Fruit fly (Drosophila melanogaster): Measurements from ENCODE around the gene CG7488.

Gene CG7488

dm6 chr3R:12960929-12961855, 34.2 kb upstream of the CG7488 start, which contains the start of gene Spc25 (continued):
- TF ChIP-seq disco-r (GFP tag; optimal IDR thresholded peaks at IDR 0.05) (no peak), corto (GFP tag; optimal IDR thresholded peaks at IDR 0.05) (no peak), CG2202 (tag; optimal IDR thresholded peaks at IDR 0.05) (no peak), CG1233 (GFP tag; optimal IDR thresholded peaks at IDR 0.05) (no peak), CG13894 (tag; optimal IDR thresholded peaks at IDR 0.05) (no peak), fd96Cb (tag; optimal IDR thresholded peaks at IDR 0.05) (no peak), salm (tag; optimal IDR thresholded peaks at IDR 0.05) (no peak), CG9727 (GFP tag; optimal IDR thresholded peaks at IDR 0.05) (no peak), Dek (tag; optimal IDR thresholded peaks at IDR 0.05) (no peak), row (GFP tag; IDR thresholded peaks at IDR 0.05) (peak; percentile 73), kah (GFP tag; optimal IDR thresholded peaks at IDR 0.05) (no peak), CG3407 (GFP tag; optimal IDR thresholded peaks at IDR 0.05) (no peak), CG6791 (GFP tag; IDR thresholded peaks at IDR 0.05; ENCODE audit: partially characterized antibody) (peak; percentile 96), nmo (GFP tag; optimal IDR thresholded peaks at IDR 0.05) (peak; percentile 54), tap (tag; optimal IDR thresholded peaks at IDR 0.05) (no peak), CG17328 (GFP tag; IDR thresholded peaks at IDR 0.05) (0 out of 2 replicates have a peak, but pooled peaks have one; percentile 28), Sox100B (GFP tag; optimal IDR thresholded peaks at IDR 0.05) (no peak), CG12155 (GFP tag; optimal IDR thresholded peaks at IDR 0.05) (peak; percentile 47), Fer1 (GFP tag; optimal IDR thresholded peaks at IDR 0.05) (no peak), CG10543 (GFP tag; optimal IDR thresholded peaks at IDR 0.05) (no peak), chif (GFP tag; optimal IDR thresholded peaks at IDR 0.05) (peak in 1 of 2 experiments; percentile 56), sd (tag; optimal IDR thresholded peaks at IDR 0.05) (no peak), Lpt (GFP tag; optimal IDR thresholded peaks at IDR 0.05) (no peak), wor (GFP tag; IDR thresholded peaks at IDR 0.05) (no peak), insv (GFP tag; optimal IDR thresholded peaks at IDR 0.05) (no peak), stwl (tag; optimal IDR thresholded peaks at IDR 0.05) (peak; percentile 97), CG34376 (GFP tag; optimal IDR thresholded peaks at IDR 0.05) (no peak), nerfin-2 (GFP tag; IDR thresholded peaks at IDR 0.05; ENCODE audit: partially characterized antibody) (peak; percentile 75), crp (GFP tag; optimal IDR thresholded peaks at IDR 0.05) (peak in 1 of 2 experiments; percentile 12), CG7357 (GFP tag; IDR thresholded peaks at IDR 0.05) (no peak), pfk (GFP tag; optimal IDR thresholded peaks at IDR 0.05) (no peak), oc (tag; optimal IDR thresholded peaks at IDR 0.05) (no peak), CG1529 (GFP tag; optimal IDR thresholded peaks at IDR 0.05) (no peak), pan (optimal IDR thresholded peaks at IDR 0.05) (no peak), pan (GFP tag; optimal IDR thresholded peaks at IDR 0.05 in 1 of 2, IDR thresholded peaks at IDR 0.05 in 1 of 2) (no peak), CG12744 (GFP tag; optimal IDR thresholded peaks at IDR 0.05) (peak; percentile 24), Nf-YC (tag; optimal IDR thresholded peaks at IDR 0.05) (peak; percentile 6), CG8924 (tag; optimal IDR thresholded peaks at IDR 0.05) (no peak), gt (GFP tag; IDR thresholded peaks at IDR 0.05) (no peak), gce (GFP tag; IDR thresholded peaks at IDR 0.05) (no peak), ac (GFP tag; optimal IDR thresholded peaks at IDR 0.05) (no peak), CG10431 (GFP tag; optimal IDR thresholded peaks at IDR 0.05) (no peak), CG14710 (tag; optimal IDR thresholded peaks at IDR 0.05) (peak; percentile 58), Lim3 (GFP tag; IDR thresholded peaks at IDR 0.05) (no peak), CG9932 (GFP tag; IDR thresholded peaks at IDR 0.05) (peak; percentile 92), Opbp (GFP tag; IDR thresholded peaks at IDR 0.05; ENCODE audit: partially characterized antibody) (peak; percentile 97), CG11695 (GFP tag; IDR thresholded peaks at IDR 0.05) (no peak), CG7963 (GFP tag; IDR thresholded peaks at IDR 0.05; ENCODE audit: partially characterized antibody) (peak; percentile 87)

Data from whole organism, embryonic.